Fruit fly (Drosophila melanogaster) whole organism, wandering third instar larva: Measurements from ENCODE around the gene mRpL3.

Experiments used
- Abd-B ChIP-seq: fragments of >200 bp; optimal IDR thresholded peaks from 2 replicates; lab custom pipeline; 2017; ENCODE audit warnings: missing biosample characterization, missing genetic modification characterization
- CG32264 ChIP-seq: fragments of 200-800 bp; sonication (Bioruptor generic); optimal IDR thresholded peaks from 2 replicates; lab custom pipeline; 2016; ENCODE audit warnings: missing biosample characterization, missing genetic modification characterization
- CG9705 ChIP-seq: fragments of 200-800 bp; sonication (Bioruptor generic); optimal IDR thresholded peaks from 2 replicates; lab custom pipeline; 2018; ENCODE audit warnings: missing biosample characterization, mild to moderate bottlenecking, missing genetic modification characterization
- CrebA ChIP-seq: fragments of 200-800 bp; sonication (Bioruptor generic); optimal IDR thresholded peaks from 2 replicates; lab custom pipeline; 2016; ENCODE audit warnings: missing biosample characterization, mild to moderate bottlenecking, missing genetic modification characterization, borderline replicate concordance
- Dfd ChIP-seq: fragments of >200 bp; optimal IDR thresholded peaks from 2 replicates; lab custom pipeline; 2017; ENCODE audit warnings: missing biosample characterization, missing genetic modification characterization
- Dif ChIP-seq: fragments of 200-275, 200-300 bp; sonication (Bioruptor generic); optimal IDR thresholded peaks from 2 replicates; lab custom pipeline; 2018; ENCODE audit warnings: missing biosample characterization, missing genetic modification characterization; ENCODE audit not compliant: partially characterized antibody
- HLH106 ChIP-seq: fragments of 200-800 bp; optimal IDR thresholded peaks from 3 replicates; lab custom pipeline; 2019; ENCODE audit warnings: missing biosample characterization, mild to moderate bottlenecking, missing genetic modification characterization, moderate library complexity
- Hnf4 ChIP-seq: fragments of 200-800 bp; sonication (Bioruptor generic); optimal IDR thresholded peaks from 2 replicates; lab custom pipeline; 2016; ENCODE audit warnings: missing biosample characterization, mild to moderate bottlenecking, missing genetic modification characterization
- Hr78 ChIP-seq: fragments of >200 bp; optimal IDR thresholded peaks from 2 replicates; lab custom pipeline; 2017; ENCODE audit warnings: missing biosample characterization, missing genetic modification characterization
- Hr83 ChIP-seq: fragments of 200-300 bp; sonication (Bioruptor generic); optimal IDR thresholded peaks from 2 replicates; lab custom pipeline; 2016; ENCODE audit warnings: missing biosample characterization, mild to moderate bottlenecking, missing genetic modification characterization, moderate library complexity; ENCODE audit not compliant: poor library complexity, severe bottlenecking
- Jra ChIP-seq: sonication (Bioruptor generic); optimal IDR thresholded peaks from 2 replicates; lab custom pipeline; 2016; ENCODE audit warnings: missing biosample characterization, missing genetic modification characterization
- Mio ChIP-seq: sonication (Bioruptor generic); optimal IDR thresholded peaks from 2 replicates; lab custom pipeline; 2016; ENCODE audit warnings: missing biosample characterization, missing genetic modification characterization
- N ChIP-seq: fragments of >200 bp; optimal IDR thresholded peaks from 2 replicates; lab custom pipeline; 2018; ENCODE audit warnings: missing biosample characterization, missing external identifiers, missing genetic modification characterization
- OdsH ChIP-seq: fragments of 200-800 bp; sonication (Bioruptor generic); optimal IDR thresholded peaks from 2 replicates; lab custom pipeline; 2016; ENCODE audit warnings: missing biosample characterization, mild to moderate bottlenecking, missing genetic modification characterization
- Sp1 ChIP-seq: fragments of 200-800 bp; sonication (Bioruptor generic); optimal IDR thresholded peaks from 3 replicates; lab custom pipeline; 2019; ENCODE audit warnings: missing biosample characterization, mild to moderate bottlenecking, missing genetic modification characterization, moderate library complexity
- Vsx2 ChIP-seq: fragments of 200-300, 225-300 bp; sonication (Bioruptor generic); optimal IDR thresholded peaks from 2 replicates; lab custom pipeline; 2018; ENCODE audit warnings: missing biosample characterization, missing genetic modification characterization; ENCODE audit not compliant: partially characterized antibody
- br ChIP-seq: fragments of 200-800 bp; sonication (Bioruptor generic); optimal IDR thresholded peaks from 2 replicates; lab custom pipeline; 2016; ENCODE audit warnings: missing biosample characterization, missing genetic modification characterization
- brk ChIP-seq: fragments of 200-800 bp; sonication (Bioruptor generic); optimal IDR thresholded peaks from 2 replicates; lab custom pipeline; 2016; ENCODE audit warnings: missing biosample characterization, mild to moderate bottlenecking, missing genetic modification characterization
- dl ChIP-seq, 2 experiments: fragments of 175-275, 200-275 bp in 1 of 2; fragments of 200-275 bp in 1 of 2; sonication (Bioruptor generic); optimal IDR thresholded peaks; lab custom pipeline; 2018; ENCODE audit warnings: mild to moderate bottlenecking in 2 of 2, missing biosample characterization in 2 of 2, missing genetic modification characterization in 2 of 2, moderate library complexity in 2 of 2; ENCODE audit not compliant: partially characterized antibody in 2 of 2, insufficient read depth in 1 of 2
- dmrt93B ChIP-seq: fragments of 200-800 bp; sonication (Bioruptor generic); optimal IDR thresholded peaks from 2 replicates; lab custom pipeline; 2018; ENCODE audit warnings: missing biosample characterization, mild to moderate bottlenecking, missing genetic modification characterization
- dsf ChIP-seq: sonication (Bioruptor generic); optimal IDR thresholded peaks from 2 replicates; lab custom pipeline; 2016; ENCODE audit warnings: missing biosample characterization, missing genetic modification characterization, borderline replicate concordance
- foxo ChIP-seq, 2 experiments: fragments of 200-800 bp; sonication (Bioruptor generic); optimal IDR thresholded peaks; 2 replicates in 1 of 2; 3 replicates in 1 of 2; lab custom pipeline; 2016 to 2017; ENCODE audit warnings: missing biosample characterization in 2 of 2, missing genetic modification characterization in 2 of 2
- fru ChIP-seq: fragments of 200-800 bp; sonication (Bioruptor generic); optimal IDR thresholded peaks from 3 replicates; lab custom pipeline; 2016; ENCODE audit warnings: missing biosample characterization, mild to moderate bottlenecking, missing genetic modification characterization
- h ChIP-seq: fragments of 200-800 bp; sonication (Bioruptor generic); optimal IDR thresholded peaks from 3 replicates; lab custom pipeline; 2016; ENCODE audit warnings: missing biosample characterization, mild to moderate bottlenecking, missing genetic modification characterization
- jim ChIP-seq: fragments of 175-275, 200-325 bp; sonication (Bioruptor generic); optimal IDR thresholded peaks from 2 replicates; lab custom pipeline; 2016; ENCODE audit warnings: missing biosample characterization, mild to moderate bottlenecking, missing genetic modification characterization
- lola ChIP-seq: fragments of >200 bp; optimal IDR thresholded peaks from 2 replicates; lab custom pipeline; 2017; ENCODE audit warnings: missing biosample characterization, missing genetic modification characterization
- pan ChIP-seq: fragments of >200 bp; optimal IDR thresholded peaks from 2 replicates; lab custom pipeline; 2017
- psq ChIP-seq: fragments of 200-800 bp; sonication (Bioruptor generic); optimal IDR thresholded peaks from 3 replicates; lab custom pipeline; 2017; ENCODE audit warnings: missing biosample characterization, mild to moderate bottlenecking, missing genetic modification characterization, moderate library complexity
- rgr ChIP-seq: fragments of 200-800 bp; sonication (Bioruptor generic); optimal IDR thresholded peaks from 3 replicates; lab custom pipeline; 2016; ENCODE audit warnings: missing biosample characterization, mild to moderate bottlenecking, missing genetic modification characterization
- sage ChIP-seq: fragments of 200-800 bp; sonication (Bioruptor generic); optimal IDR thresholded peaks from 2 replicates; lab custom pipeline; 2016; ENCODE audit warnings: missing biosample characterization, mild to moderate bottlenecking, missing genetic modification characterization
- sv ChIP-seq: fragments of 200-800 bp; sonication (Bioruptor generic); optimal IDR thresholded peaks from 3 replicates; lab custom pipeline; 2016; ENCODE audit warnings: missing biosample characterization, missing genetic modification characterization
- tai ChIP-seq: sonication (Bioruptor generic); optimal IDR thresholded peaks from 2 replicates; lab custom pipeline; 2016; ENCODE audit warnings: missing biosample characterization, missing genetic modification characterization
- usp ChIP-seq: fragments of >200 bp; optimal IDR thresholded peaks from 2 replicates; lab custom pipeline; 2017; ENCODE audit warnings: missing biosample characterization, missing genetic modification characterization

mRpL3 gene

DNA sequence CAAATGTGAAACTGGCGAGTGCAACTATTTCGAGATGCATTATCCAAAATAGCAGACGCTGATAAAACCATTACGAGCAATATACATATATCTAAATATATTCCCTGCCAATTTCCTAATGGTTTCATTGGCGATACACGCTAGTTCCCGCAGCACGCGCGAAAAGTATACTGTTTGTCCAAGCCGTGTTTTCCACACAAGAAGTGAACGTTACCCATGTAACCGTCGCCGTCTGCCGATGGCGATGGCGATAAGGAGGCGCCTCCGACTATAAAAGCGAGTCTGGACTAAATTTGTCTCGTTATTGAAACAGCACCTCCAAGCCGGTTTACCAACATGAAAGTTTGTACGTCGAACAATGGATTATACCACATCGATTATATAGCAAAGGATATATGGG, 17.8 kb downstream of the mRpL3 start, which contains the start of gene CG43673:
CG43673 (plus strand) TSS at position 301 of the 400 bp plus-strand sequence.
- no peak for TF ChIP-seq pan (lab: Kevin White, UChicago)
- no peak for TF ChIP-seq Sp1 (GFP tag; lab: Kevin White, UChicago)
- no peak for TF ChIP-seq Hr83 (GFP tag; lab: Kevin White, UChicago)
- TF ChIP-seq h (GFP tag; lab: Kevin White, UChicago): no peak
- TF ChIP-seq sage (GFP tag; lab: Kevin White, UChicago): no peak
- no peak for TF ChIP-seq fru
- no peak for TF ChIP-seq OdsH (GFP tag; lab: Kevin White, UChicago)
- TF ChIP-seq Abd-B (GFP tag; lab: Kevin White, UChicago): no peak
- no peak for TF ChIP-seq Dfd (GFP tag; lab: Kevin White, UChicago)
- no peak for TF ChIP-seq HLH106
- no peak for TF ChIP-seq br (GFP tag; lab: Kevin White, UChicago)
- no peak for TF ChIP-seq Vsx2 (GFP tag; lab: Kevin White, UChicago)
- no peak for TF ChIP-seq CrebA

DNA sequence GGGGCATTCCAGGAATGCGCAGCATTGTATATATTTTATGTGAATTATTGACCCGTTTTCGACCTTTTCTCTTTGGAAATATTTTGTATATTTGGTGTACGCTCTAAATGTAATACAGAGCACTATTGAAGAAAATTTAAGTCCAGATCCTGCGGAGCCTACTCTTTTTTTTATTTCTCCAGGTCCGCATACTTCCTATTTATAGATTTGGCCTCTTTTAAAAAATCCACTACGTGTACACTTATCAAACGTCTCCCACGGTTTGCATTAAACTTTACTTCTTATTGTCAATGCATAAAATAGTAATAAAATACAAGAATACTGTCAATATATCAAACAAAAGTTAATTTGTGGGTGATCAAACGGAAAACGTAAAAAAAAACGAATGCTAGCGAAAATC, 22.6 kb downstream of the mRpL3 start, which contains the start of gene Efhc1.1:
Efhc1.1 (minus strand) TSS at position 101 of the 400 bp plus-strand sequence.
- no peak for TF ChIP-seq sage (GFP tag; lab: Kevin White, UChicago)

DNA sequence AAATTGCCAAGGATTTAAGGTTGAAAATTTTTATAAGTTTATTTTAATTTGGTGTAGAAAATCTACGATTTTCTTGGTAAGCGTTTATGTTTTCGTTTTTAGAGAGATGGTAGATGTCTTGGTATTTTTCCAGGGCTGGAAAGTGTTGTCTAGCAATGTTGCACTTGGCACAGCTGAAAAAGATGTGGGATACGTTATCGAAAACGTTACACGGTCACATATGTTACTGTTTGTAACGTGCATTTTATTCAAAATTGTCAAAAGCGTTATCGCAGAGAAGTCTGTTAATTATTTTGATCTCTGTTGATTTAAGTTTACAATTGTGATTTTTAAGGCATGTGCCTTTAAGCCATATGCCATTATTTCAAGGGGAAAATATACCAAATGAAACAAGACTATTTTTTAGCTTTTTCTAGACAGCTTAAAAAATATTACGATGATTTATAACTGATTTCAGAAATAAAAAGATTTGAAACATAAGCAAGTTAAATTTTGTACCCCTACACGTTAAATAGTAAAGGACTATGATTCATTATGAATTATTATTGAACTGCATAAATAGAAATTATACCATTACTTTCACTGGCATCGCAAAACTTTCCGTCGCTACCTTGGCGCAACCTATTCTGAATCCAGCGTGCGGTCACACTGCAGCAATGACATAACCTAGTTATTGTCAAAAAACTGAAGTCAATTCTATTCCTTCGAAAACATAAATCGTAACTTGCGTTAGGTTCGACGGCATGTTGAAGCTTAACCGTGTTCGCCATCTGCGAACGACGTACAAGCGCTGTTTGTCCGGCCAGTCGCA, 24.6 kb downstream of the mRpL3 start, which contains the start of the genes Paf-AHalpha and mRpS30:
Paf-AHalpha (minus strand) TSS at position 155 of the 811 bp plus-strand sequence.
mRpS30 (plus strand) TSS at position 619 of the 811 bp plus-strand sequence.
- TF ChIP-seq Jra (GFP tag; lab: Kevin White, UChicago): peak; percentile 22
- TF ChIP-seq Mio (GFP tag; lab: Kevin White, UChicago): no peak
- TF ChIP-seq Hr83 (GFP tag; lab: Kevin White, UChicago): peak; percentile 45

DNA sequence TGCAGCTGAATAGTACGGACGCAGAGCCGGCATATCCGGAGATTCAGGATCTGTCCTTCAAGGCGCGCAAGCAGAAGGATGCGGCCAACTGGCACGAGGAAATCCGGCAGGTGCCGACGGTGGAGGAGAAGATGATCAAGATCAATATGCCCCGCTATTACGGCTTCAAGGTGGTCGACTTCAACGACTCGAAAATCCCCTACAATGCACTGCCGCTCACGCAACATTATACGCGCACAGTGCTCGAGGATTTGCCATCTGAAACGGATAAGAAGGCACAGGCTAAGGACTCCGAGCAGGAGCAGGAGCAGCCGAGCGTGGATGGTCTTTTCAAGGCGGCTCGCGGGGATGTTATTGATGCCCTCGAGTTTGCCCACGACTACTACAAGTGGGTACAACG, 25.2 kb downstream of the mRpL3 start:
- TF ChIP-seq CG32264 (GFP tag; lab: Kevin White, UChicago) (no peak), dsf (no peak), sage (GFP tag; lab: Kevin White, UChicago) (no peak), sv (GFP tag; lab: Kevin White, UChicago) (no peak), brk (GFP tag; lab: Kevin White, UChicago) (no peak), tai (GFP tag; lab: Kevin White, UChicago) (no peak), rgr (GFP tag; lab: Kevin White, UChicago) (no peak)

DNA sequence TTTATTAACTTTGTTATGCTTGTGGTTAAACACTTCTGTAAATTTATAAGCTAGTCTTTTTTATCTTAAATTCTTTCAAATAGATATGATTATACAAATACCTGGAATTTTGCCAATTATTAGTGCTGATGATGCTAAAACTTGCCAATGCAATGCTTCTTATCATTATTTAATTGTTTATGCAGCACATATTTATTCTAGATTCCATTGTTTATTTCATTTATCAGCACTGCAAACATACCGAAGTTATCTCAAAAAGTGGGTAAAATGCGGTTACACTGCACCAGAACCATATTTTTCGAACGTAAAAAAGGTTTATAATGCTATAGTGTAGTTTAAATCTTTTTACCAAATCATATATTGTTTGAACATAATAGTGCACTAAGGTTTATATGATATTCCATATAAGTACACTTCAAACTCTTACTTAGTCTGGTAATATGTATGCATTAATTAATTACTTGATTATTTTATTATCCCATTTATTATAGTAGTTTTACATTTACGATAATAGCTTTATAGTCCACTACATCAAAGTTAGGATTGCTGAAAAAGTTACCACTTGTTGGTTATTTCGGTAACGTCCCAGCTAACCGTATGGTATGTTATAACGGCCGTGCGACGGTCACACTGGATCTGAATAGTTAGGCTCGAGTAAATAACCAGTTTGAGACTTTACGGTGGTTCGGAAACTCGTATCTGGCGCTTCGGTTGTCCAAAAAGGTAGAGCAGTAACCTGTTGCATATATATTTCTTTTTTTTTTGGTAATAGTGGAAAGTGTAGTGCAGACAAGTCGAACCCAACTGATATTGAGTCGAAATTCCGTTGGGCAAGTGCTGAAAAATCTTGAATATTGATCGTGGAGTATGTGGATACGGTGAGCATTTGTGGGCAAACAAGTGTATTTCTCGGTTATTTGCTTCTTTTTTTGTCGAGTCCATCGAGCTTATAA, 27.5 kb downstream of the mRpL3 start, which contains the start of gene Rhp:
Rhp (plus strand) TSS at position 663 of the 953 bp plus-strand sequence.
- no peak for TF ChIP-seq lola
- TF ChIP-seq psq (GFP tag; lab: Kevin White, UChicago): peak; percentile 15
- no peak for TF ChIP-seq sv (GFP tag; lab: Kevin White, UChicago)
- TF ChIP-seq jim (GFP tag; lab: Kevin White, UChicago): no peak
- no peak for TF ChIP-seq N (GFP tag; lab: Kevin White, UChicago)
- TF ChIP-seq fru: peak; percentile 5
- peak; percentile 66 for TF ChIP-seq OdsH (GFP tag; lab: Kevin White, UChicago)
- TF ChIP-seq Dif (GFP tag; lab: Kevin White, UChicago): no peak
- peak; percentile 9 for TF ChIP-seq HLH106
- TF ChIP-seq sage (GFP tag; lab: Kevin White, UChicago): peak; percentile 34
- no peak for TF ChIP-seq dmrt93B (GFP tag; lab: Kevin White, UChicago)
- TF ChIP-seq Hr78 (GFP tag; lab: Kevin White, UChicago): no peak
- TF ChIP-seq Hr83 (GFP tag; lab: Kevin White, UChicago): peak; percentile 52
- no peak for TF ChIP-seq br (GFP tag; lab: Kevin White, UChicago)
- peak in 1 of 2 experiments; percentile 30 for TF ChIP-seq foxo (GFP tag; optimal IDR thresholded peaks at IDR 0.05; lab: Kevin White, UChicago)
- TF ChIP-seq dl (GFP tag; optimal IDR thresholded peaks at IDR 0.05; lab: Kevin White, UChicago; ENCODE audit: insufficient read depth in 1 of 2, partially characterized antibody in 2 of 2): no peak
- peak; percentile 40 for TF ChIP-seq Hnf4
- peak; percentile 45 for TF ChIP-seq rgr (GFP tag; lab: Kevin White, UChicago)
- TF ChIP-seq h (GFP tag; lab: Kevin White, UChicago): peak; percentile 50
- peak; percentile 12 for TF ChIP-seq CG32264 (GFP tag; lab: Kevin White, UChicago)
- no peak for TF ChIP-seq Vsx2 (GFP tag; lab: Kevin White, UChicago)
- no peak for TF ChIP-seq dsf
- TF ChIP-seq usp (GFP tag; lab: Kevin White, UChicago): no peak
- TF ChIP-seq CG9705 (GFP tag; lab: Kevin White, UChicago): peak; percentile 41
- no peak for TF ChIP-seq CrebA
- peak; percentile 70 for TF ChIP-seq Sp1 (GFP tag; lab: Kevin White, UChicago)
- TF ChIP-seq tai (GFP tag; lab: Kevin White, UChicago): no peak
- no peak for TF ChIP-seq Abd-B (GFP tag; lab: Kevin White, UChicago)
